Worm (Caenorhabditis elegans): ENCODE measurements around the gene C15C7.4.

ce11 chrX:3102165-3102564 is 43.2 kb upstream of the C15C7.4 start, which contains the start of gene ztf-13:
- TF ChIP-seq ekl-4 (GFP tag; IDR thresholded peaks at IDR 0.05) (no peak), C17E4.6 (GFP tag; IDR thresholded peaks at IDR 0.05) (no peak), ztf-26 (tag; optimal IDR thresholded peaks at IDR 0.05) (no peak), ama-1 (optimal IDR thresholded peaks at IDR 0.05) (no peak), ama-1 (GFP tag; optimal IDR thresholded peaks at IDR 0.05) (no peak), dpl-1 (GFP tag; optimal IDR thresholded peaks at IDR 0.05) (no peak)
